Fruit fly (Drosophila melanogaster): ENCODE data around the gene CG7653.

Gene CG7653

dm6 chr2L:15900424-15900823, 20.5 kb upstream of the CG7653 start, which contains the start of gene CG31823:
CG31823 (minus strand) TSS chr2L:15900524.
- TF ChIP-seq CTCF (optimal IDR thresholded peaks at IDR 0.05) (no peak), CG8478 (optimal IDR thresholded peaks at IDR 0.05) (no peak)

dm6 chr2L:15895154-15895553, 15.2 kb upstream of the CG7653 start, which contains the start of gene CG31735:
CG31735 (plus strand) TSS chr2L:15895454.
- TF ChIP-seq CG8478 (optimal IDR thresholded peaks at IDR 0.05): no peak
- TF ChIP-seq CTCF (optimal IDR thresholded peaks at IDR 0.05): no peak

- TF ChIP-seq CTCF (optimal IDR thresholded peaks at IDR 0.05) (no peak), CG8478 (optimal IDR thresholded peaks at IDR 0.05) (no peak)
Measured at dm6 chr2L:15893711-15894110, 13.8 kb upstream of the CG7653 start, which contains the start of gene Tep1. Tep1 (minus strand) TSS chr2L:15893811.

- TF ChIP-seq CG8478 (optimal IDR thresholded peaks at IDR 0.05): no peak
- no peak for TF ChIP-seq CTCF (optimal IDR thresholded peaks at IDR 0.05)
Measured at dm6 chr2L:15886187-15886586, 6.2 kb upstream of the CG7653 start.

- TF ChIP-seq CG8478 (optimal IDR thresholded peaks at IDR 0.05): no peak
- TF ChIP-seq CTCF (optimal IDR thresholded peaks at IDR 0.05): no peak
Measured at dm6 chr2L:15883090-15883489, 3.1 kb upstream of the CG7653 start, which contains the start of gene CG44475. CG44475 (minus strand) TSS chr2L:15883190.

dm6 chr2L:15865361-15865760, 14.6 kb downstream of the CG7653 start, which contains the start of gene CG42792:
CG42792 (minus strand) TSS chr2L:15865461.
- TF ChIP-seq CG8478 (optimal IDR thresholded peaks at IDR 0.05): no peak

dm6 chr2L:15853826-15854225, 26.1 kb downstream of the CG7653 start, which contains the start of gene Tektin-A:
Tektin-A (plus strand) TSS chr2L:15854126.
- TF ChIP-seq CG8478 (optimal IDR thresholded peaks at IDR 0.05) (no peak), CTCF (optimal IDR thresholded peaks at IDR 0.05) (no peak)

dm6 chr2L:15852292-15852691, 27.7 kb downstream of the CG7653 start, which contains the start of gene CG13243:
CG13243 (plus strand) TSS chr2L:15852592.
- TF ChIP-seq CG8478 (optimal IDR thresholded peaks at IDR 0.05) (no peak), CTCF (optimal IDR thresholded peaks at IDR 0.05) (no peak)

dm6 chr2L:15846600-15846999, 33.4 kb downstream of the CG7653 start:
- TF ChIP-seq CG8478 (optimal IDR thresholded peaks at IDR 0.05) (no peak), CTCF (optimal IDR thresholded peaks at IDR 0.05) (no peak)

- TF ChIP-seq CG8478 (optimal IDR thresholded peaks at IDR 0.05): no peak
- TF ChIP-seq CTCF (optimal IDR thresholded peaks at IDR 0.05): no peak
Measured at dm6 chr2L:15835558-15835957, 44.4 kb downstream of the CG7653 start, which contains the start of gene CG18518. CG18518 (minus strand) TSS chr2L:15835658.
